Fruit fly (Drosophila melanogaster) whole organism, prepupa: ENCODE data around the gene CG33795.

Experiments used
- Blimp-1 ChIP-seq: fragments of 200-800 bp; sonication (Bioruptor generic); optimal IDR thresholded peaks from 3 replicates; lab custom pipeline; 2017; ENCODE audit warnings: missing biosample characterization, missing genetic modification characterization, mild to moderate bottlenecking, moderate library complexity, missing genetic modification reagents
- CG10631 ChIP-seq: fragments of 200-800 bp; sonication (Bioruptor generic); optimal IDR thresholded peaks from 2 replicates; lab custom pipeline; 2016; ENCODE audit warnings: missing biosample characterization, missing genetic modification characterization
- CG10669 ChIP-seq: fragments of 200-800 bp; sonication (Bioruptor generic); optimal IDR thresholded peaks from 3 replicates; lab custom pipeline; 2018; ENCODE audit warnings: missing biosample characterization, mild to moderate bottlenecking, missing genetic modification characterization, moderate library complexity
- CG11294 ChIP-seq: fragments of 200-800 bp; sonication (Bioruptor generic); IDR thresholded peaks from 2 replicates; pipeline ENCODE4 v1.3.6; 2022; ENCODE audit warnings: missing biosample characterization, missing genetic modification characterization
- CG16779 ChIP-seq: fragments of 200-800 bp; sonication (Bioruptor generic); optimal IDR thresholded peaks from 3 replicates; lab custom pipeline; 2017; ENCODE audit warnings: missing biosample characterization, mild to moderate bottlenecking, missing genetic modification characterization
- CG3032 ChIP-seq: fragments of 200-800 bp; optimal IDR thresholded peaks from 2 replicates; lab custom pipeline; 2019; ENCODE audit warnings: missing biosample characterization, mild to moderate bottlenecking, missing genetic modification characterization, moderate library complexity
- CG31627 ChIP-seq: fragments of 200-800 bp; sonication (Bioruptor generic); optimal IDR thresholded peaks from 3 replicates; lab custom pipeline; 2016; ENCODE audit warnings: missing biosample characterization, missing genetic modification characterization
- CG32006 ChIP-seq: fragments of 200-800 bp; sonication (Bioruptor generic); optimal IDR thresholded peaks from 3 replicates; lab custom pipeline; 2017; ENCODE audit warnings: missing biosample characterization, mild to moderate bottlenecking, missing genetic modification characterization
- CG34406 ChIP-seq: fragments of 200-800 bp; sonication (Bioruptor generic); optimal IDR thresholded peaks from 3 replicates; lab custom pipeline; 2016; ENCODE audit warnings: missing biosample characterization, missing genetic modification characterization
- CG3919 ChIP-seq: fragments of 200-800 bp; sonication (Bioruptor generic); optimal IDR thresholded peaks from 3 replicates; lab custom pipeline; 2016; ENCODE audit warnings: missing biosample characterization, missing genetic modification characterization
- CG4318 ChIP-seq: fragments of 200-800 bp; sonication (Bioruptor generic); optimal IDR thresholded peaks from 3 replicates; lab custom pipeline; 2017; ENCODE audit warnings: missing biosample characterization, mild to moderate bottlenecking, missing genetic modification characterization
- CG6163 ChIP-seq: fragments of 200-800 bp; sonication (Bioruptor generic); IDR thresholded peaks from 3 replicates; pipeline ENCODE4 v1.3.6; 2022; ENCODE audit warnings: missing biosample characterization, missing genetic modification characterization
- CG6276 ChIP-seq: fragments of 200-800 bp; sonication (Bioruptor generic); optimal IDR thresholded peaks from 2 replicates; lab custom pipeline; 2017; ENCODE audit warnings: missing biosample characterization, mild to moderate bottlenecking, missing genetic modification characterization
- CG6792 ChIP-seq: fragments of 200-800 bp; sonication (Bioruptor generic); optimal IDR thresholded peaks from 3 replicates; lab custom pipeline; 2016; ENCODE audit warnings: missing biosample characterization, missing genetic modification characterization
- CG6854 ChIP-seq: fragments of 200-800 bp; sonication (Bioruptor generic); optimal IDR thresholded peaks from 2 replicates; lab custom pipeline; 2017; ENCODE audit warnings: missing biosample characterization, mild to moderate bottlenecking, missing genetic modification characterization
- CG8319 ChIP-seq: fragments of 200-800 bp; sonication (Bioruptor generic); optimal IDR thresholded peaks from 3 replicates; lab custom pipeline; 2016; ENCODE audit warnings: missing biosample characterization, missing genetic modification characterization
- CG8632 ChIP-seq: fragments of 200-800 bp; sonication (Bioruptor generic); optimal IDR thresholded peaks from 3 replicates; lab custom pipeline; 2016; ENCODE audit warnings: missing biosample characterization, missing genetic modification characterization
- Eip75B ChIP-seq: fragments of 200-800 bp; sonication (Bioruptor generic); optimal IDR thresholded peaks from 3 replicates; lab custom pipeline; 2016; ENCODE audit warnings: missing biosample characterization, missing genetic modification characterization
- Eip78C ChIP-seq: fragments of 200-800 bp; sonication (Bioruptor generic); peaks from one replicate; lab custom pipeline; 2016; ENCODE audit warnings: missing biosample characterization, missing genetic modification characterization
- Eip93F ChIP-seq: fragments of 200-800 bp; sonication (Bioruptor generic); optimal IDR thresholded peaks from 2 replicates; lab custom pipeline; 2016; ENCODE audit warnings: missing biosample characterization, mild to moderate bottlenecking, missing genetic modification characterization
- Ets21C ChIP-seq: fragments of 200-800 bp; sonication (Bioruptor generic); optimal IDR thresholded peaks from 3 replicates; lab custom pipeline; 2016; ENCODE audit warnings: missing biosample characterization, missing genetic modification characterization
- Ets96B ChIP-seq: fragments of 200-800 bp; optimal IDR thresholded peaks from 2 replicates; lab custom pipeline; 2019; ENCODE audit warnings: missing biosample characterization, mild to moderate bottlenecking, missing genetic modification characterization, moderate library complexity
- Hr39 ChIP-seq: fragments of 200-800 bp; sonication (Bioruptor generic); optimal IDR thresholded peaks from 2 replicates; lab custom pipeline; 2016; ENCODE audit warnings: missing biosample characterization, missing genetic modification characterization
- Met ChIP-seq: fragments of 200-800 bp; sonication (Bioruptor generic); optimal IDR thresholded peaks from 3 replicates; lab custom pipeline; 2016; ENCODE audit warnings: missing biosample characterization, missing genetic modification characterization
- OdsH ChIP-seq: fragments of 200-800 bp; sonication (Bioruptor generic); optimal IDR thresholded peaks from 3 replicates; lab custom pipeline; 2016; ENCODE audit warnings: missing biosample characterization, missing genetic modification characterization
- Smox ChIP-seq: fragments of 200-800 bp; sonication (Bioruptor generic); optimal IDR thresholded peaks from 3 replicates; lab custom pipeline; 2016; ENCODE audit warnings: missing biosample characterization, missing genetic modification characterization
- Sox14 ChIP-seq: fragments of 200-800 bp; sonication (Bioruptor generic); optimal IDR thresholded peaks from 3 replicates; lab custom pipeline; 2016; ENCODE audit warnings: missing biosample characterization, missing genetic modification characterization
- Sox15 ChIP-seq: fragments of 200-800 bp; sonication (Bioruptor generic); optimal IDR thresholded peaks from 3 replicates; lab custom pipeline; 2016; ENCODE audit warnings: missing biosample characterization, missing genetic modification characterization
- achi ChIP-seq: fragments of 200-800 bp; sonication (Bioruptor generic); optimal IDR thresholded peaks from 3 replicates; lab custom pipeline; 2016; ENCODE audit warnings: missing biosample characterization, missing genetic modification characterization
- acj6 ChIP-seq: fragments of 200-800 bp; sonication (Bioruptor generic); optimal IDR thresholded peaks from 3 replicates; lab custom pipeline; 2016; ENCODE audit warnings: missing biosample characterization, missing genetic modification characterization
- cyc ChIP-seq: fragments of 200-800 bp; sonication (Bioruptor generic); optimal IDR thresholded peaks from 3 replicates; lab custom pipeline; 2016; ENCODE audit warnings: missing biosample characterization, missing genetic modification characterization
- dac ChIP-seq: fragments of 200-800 bp; sonication (Bioruptor generic); optimal IDR thresholded peaks from 2 replicates; lab custom pipeline; 2017; ENCODE audit warnings: missing biosample characterization, mild to moderate bottlenecking, missing genetic modification characterization
- dsx ChIP-seq: fragments of 200-800 bp; optimal IDR thresholded peaks from 3 replicates; lab custom pipeline; 2019; ENCODE audit warnings: missing biosample characterization, mild to moderate bottlenecking, missing genetic modification characterization, moderate library complexity; ENCODE audit not compliant: poor library complexity, severe bottlenecking
- eg ChIP-seq: fragments of 200-800 bp; sonication (Bioruptor generic); IDR thresholded peaks from 3 replicates; pipeline ENCODE4 v1.3.6; 2022; ENCODE audit warnings: missing biosample characterization, missing genetic modification characterization
- esn ChIP-seq: fragments of 200-800 bp; sonication (Bioruptor generic); optimal IDR thresholded peaks from 2 replicates; lab custom pipeline; 2016; ENCODE audit warnings: missing biosample characterization, mild to moderate bottlenecking, missing genetic modification characterization, moderate library complexity
- fd59A ChIP-seq: fragments of 200-800 bp; sonication (Bioruptor generic); optimal IDR thresholded peaks from 2 replicates; lab custom pipeline; 2017; ENCODE audit warnings: missing biosample characterization, mild to moderate bottlenecking, missing genetic modification characterization, missing genetic modification reagents
- fkh ChIP-seq: fragments of 200-800 bp; sonication (Bioruptor generic); optimal IDR thresholded peaks from 3 replicates; lab custom pipeline; 2017; ENCODE audit warnings: missing biosample characterization, mild to moderate bottlenecking, missing genetic modification characterization, moderate library complexity
- lz ChIP-seq: fragments of 200-800 bp; sonication (Bioruptor generic); optimal IDR thresholded peaks from 3 replicates; lab custom pipeline; 2016; ENCODE audit warnings: missing biosample characterization, missing genetic modification characterization
- net ChIP-seq: fragments of 200-800 bp; sonication (Bioruptor generic); optimal IDR thresholded peaks from 3 replicates; lab custom pipeline; 2016; ENCODE audit warnings: missing biosample characterization, missing genetic modification characterization
- salr ChIP-seq, 2 experiments: fragments of 200-800 bp; sonication (Bioruptor generic); optimal IDR thresholded peaks; 3 replicates each; lab custom pipeline; 2016 to 2018; ENCODE audit warnings: missing biosample characterization in 2 of 2, missing genetic modification characterization in 2 of 2, mild to moderate bottlenecking in 1 of 2
- spab ChIP-seq: fragments of 200-800 bp; sonication (Bioruptor generic); optimal IDR thresholded peaks from 2 replicates; lab custom pipeline; 2017; ENCODE audit warnings: missing biosample characterization, mild to moderate bottlenecking, missing genetic modification characterization, missing genetic modification reagents
- ss ChIP-seq, 2 experiments: fragments of 200-800 bp; sonication (Bioruptor generic); optimal IDR thresholded peaks; 2 replicates in 1 of 2; 3 replicates in 1 of 2; lab custom pipeline; 2017 to 2018; ENCODE audit warnings: mild to moderate bottlenecking in 2 of 2, missing biosample characterization in 2 of 2, missing genetic modification characterization in 2 of 2, moderate library complexity in 1 of 2
- svp ChIP-seq: fragments of 200-800 bp; sonication (Bioruptor generic); peaks from one replicate; lab custom pipeline; 2016; ENCODE audit warnings: missing biosample characterization, missing genetic modification characterization
- topi ChIP-seq: fragments of 200-800 bp; sonication (Bioruptor generic); optimal IDR thresholded peaks from 3 replicates; lab custom pipeline; 2016; ENCODE audit warnings: missing biosample characterization, missing genetic modification characterization
- vri ChIP-seq: fragments of 200-800 bp; sonication (Bioruptor generic); optimal IDR thresholded peaks from 3 replicates; lab custom pipeline; 2016; ENCODE audit warnings: missing biosample characterization, mild to moderate bottlenecking, missing genetic modification characterization

Gene CG33795

DNA sequence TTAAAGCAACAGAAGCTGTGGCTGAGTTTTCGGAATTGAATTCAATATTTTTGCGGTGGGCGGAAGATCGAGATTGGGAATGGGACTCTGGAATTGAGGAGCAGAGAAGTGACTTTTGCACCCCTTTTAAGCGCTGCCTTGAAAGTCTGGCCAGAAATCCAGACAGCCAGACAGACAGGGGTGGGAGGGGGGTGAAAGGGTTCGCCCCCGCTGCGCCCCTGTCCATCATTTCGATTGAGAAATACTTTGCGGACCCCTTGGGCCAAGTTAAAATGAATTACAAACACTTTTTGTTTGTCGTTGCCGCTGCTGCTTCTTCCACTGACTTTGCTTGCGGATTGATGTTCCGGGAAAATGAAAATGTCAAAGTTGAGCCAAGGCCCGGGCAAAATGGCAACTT is 12.3 kb upstream of the CG33795 start:
- no peak for TF ChIP-seq Hr39
- TF ChIP-seq CG6854, result no peak
- TF ChIP-seq net, result no peak
- TF ChIP-seq Ets96B (tag; lab: Kevin White, UChicago), result no peak
- TF ChIP-seq CG11294, result no peak
- TF ChIP-seq CG34406, result no peak
- TF ChIP-seq dsx (GFP tag; lab: Kevin White, UChicago), result no peak
- no peak for TF ChIP-seq CG16779 (tag; lab: Kevin White, UChicago)
- no peak for TF ChIP-seq CG4318 (GFP tag; lab: Kevin White, UChicago)
- no peak for TF ChIP-seq Blimp-1 (GFP tag; lab: Kevin White, UChicago)
- TF ChIP-seq CG3032 (tag; lab: Kevin White, UChicago), result no peak
- TF ChIP-seq dac (GFP tag; lab: Kevin White, UChicago), result no peak
- no peak for TF ChIP-seq CG3919 (GFP tag; lab: Kevin White, UChicago)
- TF ChIP-seq acj6 (GFP tag; lab: Kevin White, UChicago), result no peak
- TF ChIP-seq CG6276 (GFP tag; lab: Kevin White, UChicago), result no peak
- TF ChIP-seq CG6792 (GFP tag; lab: Kevin White, UChicago), result no peak
- TF ChIP-seq CG10631 (GFP tag; lab: Kevin White, UChicago), result no peak
- no peak for TF ChIP-seq svp
- TF ChIP-seq, all 60 proteins: peak for 0

DNA sequence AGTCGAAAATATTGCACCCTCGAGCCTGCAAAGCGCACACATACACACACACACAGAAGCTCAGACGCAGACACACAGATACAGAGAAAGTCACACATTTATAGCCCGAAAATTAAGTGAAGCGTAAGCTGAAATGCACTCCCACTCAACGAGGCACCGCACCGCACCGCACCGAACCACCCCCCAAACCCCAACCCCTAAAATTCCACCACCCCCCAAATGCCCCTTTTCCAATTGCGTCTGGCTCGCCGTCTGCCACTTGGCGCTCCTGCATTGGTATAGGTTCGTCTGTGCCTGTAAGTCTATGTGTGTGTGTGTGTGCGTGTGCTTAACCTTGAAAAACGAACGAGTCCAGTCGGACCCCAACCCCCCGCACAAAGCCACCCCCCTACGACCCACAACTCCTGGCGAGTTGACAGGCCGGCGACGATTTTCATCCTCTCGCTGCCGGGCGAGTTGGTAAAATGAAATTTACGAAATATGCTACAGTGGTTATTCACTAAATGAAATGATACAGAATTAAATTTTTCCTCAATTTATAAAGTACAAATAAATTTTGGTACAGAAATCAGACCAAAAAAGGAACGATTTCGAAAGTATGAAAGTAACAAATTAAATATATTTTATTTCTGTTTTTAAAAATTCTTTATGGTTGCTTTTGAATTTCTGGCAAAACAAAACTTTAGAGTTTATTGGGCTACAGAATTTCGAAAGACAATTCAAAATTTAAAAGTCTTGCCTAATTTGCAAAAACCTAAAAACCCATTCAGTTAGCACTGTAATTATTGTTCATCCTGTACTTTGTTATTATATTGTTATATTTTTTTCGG is 11.7 kb upstream of the CG33795 start:
- TF ChIP-seq CG10631 (GFP tag; lab: Kevin White, UChicago), result peak; percentile 36
- TF ChIP-seq Sox15 (GFP tag; lab: Kevin White, UChicago), result peak; percentile 42
- TF ChIP-seq ss (GFP tag; optimal IDR thresholded peaks at IDR 0.05; lab: Kevin White, UChicago), result peak in 1 of 2 experiments; percentile 14
- TF ChIP-seq CG32006, result no peak
- TF ChIP-seq achi, result peak; percentile 45
- TF ChIP-seq Ets21C (GFP tag; lab: Kevin White, UChicago), result peak; percentile 29
- TF ChIP-seq eg, result no peak
- peak; percentile 34 for TF ChIP-seq lz (GFP tag; lab: Kevin White, UChicago)
- peak; percentile 63 for TF ChIP-seq cyc (GFP tag; lab: Kevin White, UChicago)
- TF ChIP-seq acj6 (GFP tag; lab: Kevin White, UChicago), result peak; percentile 57
- peak; percentile 57 for TF ChIP-seq CG34406
- no peak for TF ChIP-seq dac (GFP tag; lab: Kevin White, UChicago)
- peak; percentile 89 for TF ChIP-seq Eip78C (GFP tag; lab: Kevin White, UChicago)
- TF ChIP-seq net, result peak; percentile 10
- peak; percentile 65 for TF ChIP-seq Smox (GFP tag; lab: Kevin White, UChicago)
- peak; percentile 69 for TF ChIP-seq CG8632 (GFP tag; lab: Kevin White, UChicago)
- peak; percentile 18 for TF ChIP-seq fd59A (GFP tag; lab: Kevin White, UChicago)
- peak; percentile 76 for TF ChIP-seq Met (GFP tag; lab: Kevin White, UChicago)
- TF ChIP-seq CG3919 (GFP tag; lab: Kevin White, UChicago), result peak; percentile 32
- no peak for TF ChIP-seq Eip93F (GFP tag; lab: Kevin White, UChicago)
- no peak for TF ChIP-seq Blimp-1 (GFP tag; lab: Kevin White, UChicago)
- peak; percentile 75 for TF ChIP-seq topi
- peak; percentile 33 for TF ChIP-seq Ets96B (tag; lab: Kevin White, UChicago)
- TF ChIP-seq CG10669 (GFP tag; lab: Kevin White, UChicago), result peak; percentile 37
- peak; percentile 6 for TF ChIP-seq dsx (GFP tag; lab: Kevin White, UChicago)
- peak in 1 of 2 experiments; percentile 9 for TF ChIP-seq salr (GFP tag; optimal IDR thresholded peaks at IDR 0.05; lab: Kevin White, UChicago)
- TF ChIP-seq CG31627 (GFP tag; lab: Kevin White, UChicago), result peak; percentile 48
- peak; percentile 54 for TF ChIP-seq Hr39
- TF ChIP-seq CG6792 (GFP tag; lab: Kevin White, UChicago), result peak; percentile 18
- no peak for TF ChIP-seq CG8319
- TF ChIP-seq spab, result peak; percentile 15
- TF ChIP-seq vri (GFP tag; lab: Kevin White, UChicago), result peak; percentile 23
- TF ChIP-seq Eip75B (GFP tag; lab: Kevin White, UChicago), result peak; percentile 26
- TF ChIP-seq OdsH (GFP tag; lab: Kevin White, UChicago), result peak; percentile 59
- no peak for TF ChIP-seq CG11294
- TF ChIP-seq esn, result peak; percentile 72
- TF ChIP-seq fkh (GFP tag; lab: Kevin White, UChicago), result no peak
- TF ChIP-seq CG6163 (GFP tag; lab: Robert Waterston, UW), result no peak
- TF ChIP-seq Sox14 (GFP tag; lab: Kevin White, UChicago), result peak; percentile 31
- TF ChIP-seq svp, result peak; percentile 89
- TF ChIP-seq CG3032 (tag; lab: Kevin White, UChicago), result no peak
- TF ChIP-seq CG6276 (GFP tag; lab: Kevin White, UChicago), result no peak
